Fruit fly (Drosophila melanogaster): Measurements from ENCODE around the gene Tpc1.

Tpc1 gene

dm6 chr3R:10852232-10852774 lies 29.7 kb downstream of the Tpc1 start, which contains the start of gene CG4565 (continued):
- TF ChIP-seq CG13296 (GFP tag; optimal IDR thresholded peaks at IDR 0.05) (peak; percentile 27), Hand (GFP tag; optimal IDR thresholded peaks at IDR 0.05) (no peak), HLH3B (GFP tag; IDR thresholded peaks at IDR 0.05) (no peak), CG9876 (GFP tag; optimal IDR thresholded peaks at IDR 0.05) (no peak), CG6854 (GFP tag; optimal IDR thresholded peaks at IDR 0.05) (no peak), Optix (GFP tag; IDR thresholded peaks at IDR 0.05) (no peak), CG4328 (GFP tag; optimal IDR thresholded peaks at IDR 0.05) (peak; percentile 28), sug (tag; optimal IDR thresholded peaks at IDR 0.05) (peak; percentile 7), fd3F (GFP tag; optimal IDR thresholded peaks at IDR 0.05) (no peak), Dref (GFP tag; IDR thresholded peaks at IDR 0.05) (no peak; the same call in 1 of the 2 replicates), CG17385 (GFP tag; optimal IDR thresholded peaks at IDR 0.05) (no peak), CG7786 (GFP tag; optimal IDR thresholded peaks at IDR 0.05) (no peak), Camta (GFP tag; optimal IDR thresholded peaks at IDR 0.05) (no peak), CG18764 (GFP tag; optimal IDR thresholded peaks at IDR 0.05) (no peak), Dip3 (GFP tag; optimal IDR thresholded peaks at IDR 0.05) (no peak), CG7987 (GFP tag; optimal IDR thresholded peaks at IDR 0.05) (peak; percentile 31), CG17328 (GFP tag; IDR thresholded peaks at IDR 0.05) (no peak), CG17361 (GFP tag; IDR thresholded peaks at IDR 0.05) (no peak), CG12155 (GFP tag; optimal IDR thresholded peaks at IDR 0.05) (no peak), sens (GFP tag) (peak; percentile 13), gsb-n (tag; optimal IDR thresholded peaks at IDR 0.05) (no peak), gcm2 (GFP tag; optimal IDR thresholded peaks at IDR 0.05) (no peak), CG2116 (GFP tag; optimal IDR thresholded peaks at IDR 0.05) (no peak), CG8765 (GFP tag; IDR thresholded peaks at IDR 0.05) (no peak), kay (GFP tag; optimal IDR thresholded peaks at IDR 0.05) (no peak), seq (GFP tag; IDR thresholded peaks at IDR 0.05) (no peak), Lpt (GFP tag; optimal IDR thresholded peaks at IDR 0.05) (no peak), crc (GFP tag; optimal IDR thresholded peaks at IDR 0.05) (no peak), CG6765 (GFP tag; optimal IDR thresholded peaks at IDR 0.05) (peak; percentile 25), ac (GFP tag; optimal IDR thresholded peaks at IDR 0.05) (no peak), Hsf (GFP tag; optimal IDR thresholded peaks at IDR 0.05) (no peak), sim (GFP tag; IDR thresholded peaks at IDR 0.05) (no peak), fd102C (GFP tag; optimal IDR thresholded peaks at IDR 0.05) (no peak), D (optimal IDR thresholded peaks at IDR 0.05) (no peak), D (GFP tag; optimal IDR thresholded peaks at IDR 0.05) (no peak), caup (GFP tag; optimal IDR thresholded peaks at IDR 0.05; ENCODE audit: severe bottlenecking) (no peak), CG31441 (GFP tag; IDR thresholded peaks at IDR 0.05) (no peak), Fer1 (GFP tag; optimal IDR thresholded peaks at IDR 0.05) (peak; percentile 42), nmo (GFP tag; optimal IDR thresholded peaks at IDR 0.05) (peak; percentile 0), crol (GFP tag; IDR thresholded peaks at IDR 0.05) (peak; percentile 63; the same call in 1 of the 2 replicates), hth (optimal IDR thresholded peaks at IDR 0.05) (no peak), cwo (GFP tag; optimal IDR thresholded peaks at IDR 0.05) (no peak), gt (GFP tag; IDR thresholded peaks at IDR 0.05) (no peak), CG2199 (GFP tag; IDR thresholded peaks at IDR 0.05) (no peak), CG4424 (GFP tag; optimal IDR thresholded peaks at IDR 0.05) (no peak), CG3847 (GFP tag; IDR thresholded peaks at IDR 0.05) (no peak), ab (GFP tag; optimal IDR thresholded peaks at IDR 0.05) (no peak), knrl (GFP tag; IDR thresholded peaks at IDR 0.05; ENCODE audit: partially characterized antibody) (no peak), bab2 (GFP tag; optimal IDR thresholded peaks at IDR 0.05) (no peak), CG2712 (tag; optimal IDR thresholded peaks at IDR 0.05) (no peak), CG4282 (GFP tag; optimal IDR thresholded peaks at IDR 0.05) (no peak), CG13123 (GFP tag; optimal IDR thresholded peaks at IDR 0.05) (no peak), Poxn (GFP tag; IDR thresholded peaks at IDR 0.05) (no peak)
